Fruit fly (Drosophila melanogaster): ENCODE data around the gene slou.

The slou gene

dm6 chr3R:21581365-21582123 lies 24.6 kb upstream of the slou start:
- TF ChIP-seq Trl (optimal IDR thresholded peaks at IDR 0.05) = peak; percentile 56 to 92
- no peak for TF ChIP-seq Trl (GFP tag; optimal IDR thresholded peaks at IDR 0.05)
- TF ChIP-seq CG14860 (GFP tag; IDR thresholded peaks at IDR 0.05; ENCODE audit: partially characterized antibody) = no peak
- TF ChIP-seq Antp (GFP tag; optimal IDR thresholded peaks at IDR 0.05) = no peak
- TF ChIP-seq ewg (GFP tag; optimal IDR thresholded peaks at IDR 0.05) = peak; percentile 87
- no peak for TF ChIP-seq dmrt99B (tag; optimal IDR thresholded peaks at IDR 0.05)
- peak; percentile 16 for TF ChIP-seq Fer1 (GFP tag; optimal IDR thresholded peaks at IDR 0.05)
- TF ChIP-seq CG6654 (GFP tag; optimal IDR thresholded peaks at IDR 0.05) = no peak
- no peak for TF ChIP-seq wek (GFP tag; optimal IDR thresholded peaks at IDR 0.05)
- no peak for TF ChIP-seq CG7372 (GFP tag; IDR thresholded peaks at IDR 0.05)
- no peak for TF ChIP-seq CG16863 (GFP tag; optimal IDR thresholded peaks at IDR 0.05)
- TF ChIP-seq CG15011 (GFP tag; optimal IDR thresholded peaks at IDR 0.05) = no peak
- TF ChIP-seq CG10654 (GFP tag; optimal IDR thresholded peaks at IDR 0.05) = no peak
- no peak for TF ChIP-seq CG31224 (GFP tag; IDR thresholded peaks at IDR 0.05)
- TF ChIP-seq sqz (GFP tag; optimal IDR thresholded peaks at IDR 0.05) = peak; percentile 53
- peak; percentile 45; the same call in 1 of the 2 replicates for TF ChIP-seq CG32772 (GFP tag; IDR thresholded peaks at IDR 0.05)
- TF ChIP-seq rib (GFP tag; IDR thresholded peaks at IDR 0.05) = peak; percentile 72
- TF ChIP-seq CG12659 (GFP tag; optimal IDR thresholded peaks at IDR 0.05) = no peak
- TF ChIP-seq chinmo (GFP tag; IDR thresholded peaks at IDR 0.05; ENCODE audit: partially characterized antibody) = peak; percentile 82; the same call in 3 of the 4 replicates
- no peak for TF ChIP-seq CG11398 (GFP tag; optimal IDR thresholded peaks at IDR 0.05)
- no peak for TF ChIP-seq pho (GFP tag; optimal IDR thresholded peaks at IDR 0.05)
- peak; percentile 1 for TF ChIP-seq CG31365 (tag; optimal IDR thresholded peaks at IDR 0.05)
- no peak for TF ChIP-seq HLH54F (GFP tag; optimal IDR thresholded peaks at IDR 0.05)
- no peak for TF ChIP-seq bab2 (GFP tag; optimal IDR thresholded peaks at IDR 0.05)
- no peak for TF ChIP-seq cad (GFP tag; optimal IDR thresholded peaks at IDR 0.05)
- TF ChIP-seq Dad (GFP tag; optimal IDR thresholded peaks at IDR 0.05) = no peak
- 0 out of 3 replicates have a peak, but pooled peaks have one; percentile 22 for TF ChIP-seq CG34224 (GFP tag; IDR thresholded peaks at IDR 0.05; ENCODE audit: partially characterized antibody)
- TF ChIP-seq grau (tag; optimal IDR thresholded peaks at IDR 0.05) = no peak
- TF ChIP-seq CG8290 (GFP tag; optimal IDR thresholded peaks at IDR 0.05) = no peak
- peak in 1 of 2 experiments; percentile 4 for TF ChIP-seq CG8290 (tag; optimal IDR thresholded peaks at IDR 0.05)
- peak; percentile 14 for TF ChIP-seq CG6854 (GFP tag; optimal IDR thresholded peaks at IDR 0.05)
- no peak for TF ChIP-seq gcm (GFP tag; optimal IDR thresholded peaks at IDR 0.05)
- TF ChIP-seq CG4730 (GFP tag; IDR thresholded peaks at IDR 0.05) = no peak
- peak; percentile 22; the same call in 1 of the 2 replicates for TF ChIP-seq Drgx (GFP tag; IDR thresholded peaks at IDR 0.05)
- 0 out of 3 replicates have a peak, but pooled peaks have one; percentile 9 for TF ChIP-seq CG7357 (GFP tag; IDR thresholded peaks at IDR 0.05)
- TF ChIP-seq vvl (GFP tag; IDR thresholded peaks at IDR 0.05) = peak; percentile 12; the same call in 1 of the 2 replicates
- no peak for TF ChIP-seq kah (GFP tag; optimal IDR thresholded peaks at IDR 0.05)
- TF ChIP-seq CG2199 (GFP tag; IDR thresholded peaks at IDR 0.05) = 0 out of 3 replicates have a peak, but pooled peaks have one; percentile 55
- peak; percentile 49; the same call in 1 of the 2 replicates for TF ChIP-seq CG32532 (GFP tag; IDR thresholded peaks at IDR 0.05)
- TF ChIP-seq CG12391 (tag; optimal IDR thresholded peaks at IDR 0.05) = no peak
- no peak for TF ChIP-seq otp (GFP tag; IDR thresholded peaks at IDR 0.05)
- no peak for TF ChIP-seq Blimp-1 (GFP tag; optimal IDR thresholded peaks at IDR 0.05)
- TF ChIP-seq CG13287 (GFP tag; IDR thresholded peaks at IDR 0.05; ENCODE audit: partially characterized antibody) = peak; percentile 14; the same call in 1 of the 2 replicates
- no peak for TF ChIP-seq CG13894 (tag; optimal IDR thresholded peaks at IDR 0.05)
- TF ChIP-seq crc (GFP tag; optimal IDR thresholded peaks at IDR 0.05) = no peak
- TF ChIP-seq CG6254 (GFP tag; optimal IDR thresholded peaks at IDR 0.05) = peak; percentile 92
- TF ChIP-seq CG11247 (GFP tag; IDR thresholded peaks at IDR 0.05) = no peak
- TF ChIP-seq CG10274 (GFP tag; optimal IDR thresholded peaks at IDR 0.05) = no peak
- TF ChIP-seq row (GFP tag; IDR thresholded peaks at IDR 0.05) = no peak
- TF ChIP-seq da (GFP tag; optimal IDR thresholded peaks at IDR 0.05) = no peak

Measured in whole organism, embryonic.